Worm (Caenorhabditis elegans): Measurements from ENCODE around the gene srlf-9.

DNA sequence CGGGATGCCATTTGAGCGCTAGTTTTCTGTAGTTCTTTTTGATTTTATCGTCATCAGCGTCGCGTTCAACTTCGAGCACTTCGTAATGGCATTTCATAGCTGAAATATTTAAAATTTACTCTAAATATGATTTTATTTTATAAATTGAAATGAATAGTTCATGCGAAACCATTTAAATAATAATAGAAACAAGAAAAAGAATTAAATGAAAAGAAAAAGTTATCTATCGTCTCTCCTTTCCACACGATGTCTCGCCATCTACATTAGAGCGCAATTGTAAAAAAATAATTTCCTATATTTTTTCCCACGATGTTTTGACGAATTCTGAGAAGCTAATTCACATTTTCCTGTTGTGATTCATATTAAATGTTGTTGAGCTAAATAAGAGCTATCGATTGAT lies 8.3 kb downstream of the srlf-9 start, which contains the start of gene dnj-17:
- TF ChIP-seq nhr-237 (tag; optimal IDR thresholded peaks at IDR 0.05) = no peak
- no peak for TF ChIP-seq ama-1 (optimal IDR thresholded peaks at IDR 0.05)
- no peak for TF ChIP-seq lin-15B (tag; optimal IDR thresholded peaks at IDR 0.05)
- TF ChIP-seq jun-1 (tag; optimal IDR thresholded peaks at IDR 0.05) = no peak
- TF ChIP-seq zag-1 (tag; optimal IDR thresholded peaks at IDR 0.05) = no peak
- no peak for TF ChIP-seq aly-2 (tag; optimal IDR thresholded peaks at IDR 0.05)
- no peak for TF ChIP-seq nhr-11 (tag; optimal IDR thresholded peaks at IDR 0.05)
- TF ChIP-seq ceh-82 (tag; optimal IDR thresholded peaks at IDR 0.05) = no peak
